Fruit fly (Drosophila melanogaster) whole organism, embryonic: Measurements from ENCODE around the gene Cand1.

Experiments
- Atf6 ChIP-seq: fragments of 200-800 bp; sonication (Bioruptor generic); IDR thresholded peaks from 2 replicates; pipeline ENCODE4 v1.3.6; 2022; ENCODE audit warnings: missing biosample characterization, missing genetic modification characterization
- BEAF-32 ChIP-seq: fragments of 200-800 bp; sonication (Bioruptor generic); optimal IDR thresholded peaks from 3 replicates; lab custom pipeline; 2017; ENCODE audit warnings: missing biosample characterization, missing genetic modification characterization, mild to moderate bottlenecking, moderate library complexity, missing genetic modification reagents
- Blimp-1 ChIP-seq: fragments of 200-800 bp; sonication (Bioruptor generic); optimal IDR thresholded peaks from 3 replicates; lab custom pipeline; 2018; ENCODE audit warnings: missing biosample characterization, missing genetic modification characterization, mild to moderate bottlenecking, moderate library complexity, missing genetic modification reagents
- CG10267 ChIP-seq: fragments of 200-800 bp; sonication (Bioruptor generic); optimal IDR thresholded peaks from 2 replicates; lab custom pipeline; 2018; ENCODE audit warnings: missing biosample characterization, mild to moderate bottlenecking, missing genetic modification characterization, moderate library complexity
- CG11456 ChIP-seq: fragments of 200-800 bp; sonication (Bioruptor generic); IDR thresholded peaks from 3 replicates; pipeline ENCODE4 v1.3.6; 2022; ENCODE audit warnings: missing biosample characterization, missing genetic modification characterization
- CG11723 ChIP-seq: fragments of 200-800 bp; sonication (Bioruptor generic); optimal IDR thresholded peaks from 2 replicates; lab custom pipeline; 2017; ENCODE audit warnings: missing biosample characterization, mild to moderate bottlenecking, missing genetic modification characterization
- CG12155 ChIP-seq: fragments of 200-800 bp; sonication (Bioruptor generic); optimal IDR thresholded peaks from 3 replicates; lab custom pipeline; 2016; ENCODE audit warnings: missing biosample characterization, missing genetic modification characterization
- CG12299 ChIP-seq: fragments of 200-800 bp; sonication (Bioruptor generic); optimal IDR thresholded peaks from 2 replicates; lab custom pipeline; 2018; ENCODE audit warnings: missing biosample characterization, mild to moderate bottlenecking, missing genetic modification characterization
- CG12942 ChIP-seq: fragments of 200-800 bp; sonication (Bioruptor generic); optimal IDR thresholded peaks from 3 replicates; lab custom pipeline; 2016; ENCODE audit warnings: missing biosample characterization, missing genetic modification characterization
- CG15601 ChIP-seq: fragments of 200-800 bp; sonication (Bioruptor generic); optimal IDR thresholded peaks from 3 replicates; lab custom pipeline; 2019; ENCODE audit warnings: missing biosample characterization, mild to moderate bottlenecking, missing genetic modification characterization, moderate library complexity
- CG17361 ChIP-seq: fragments of 200-800 bp; sonication (Bioruptor generic); IDR thresholded peaks from 3 replicates; pipeline ENCODE4 v1.3.6; 2022; ENCODE audit warnings: missing biosample characterization, missing genetic modification characterization
- CG17912 ChIP-seq: fragments of 200-800 bp; sonication (Bioruptor generic); optimal IDR thresholded peaks from 2 replicates; lab custom pipeline; 2018; ENCODE audit warnings: missing biosample characterization, mild to moderate bottlenecking, missing genetic modification characterization
- CG18599 ChIP-seq: fragments of 200-800 bp; sonication (Bioruptor generic); optimal IDR thresholded peaks from 3 replicates; lab custom pipeline; 2017; ENCODE audit warnings: missing biosample characterization, missing genetic modification characterization, mild to moderate bottlenecking, moderate library complexity, missing genetic modification reagents
- CG2116 ChIP-seq: fragments of 200-800 bp; sonication (Bioruptor generic); optimal IDR thresholded peaks from 3 replicates; lab custom pipeline; 2018; ENCODE audit warnings: missing biosample characterization, mild to moderate bottlenecking, missing genetic modification characterization
- CG2875 ChIP-seq: fragments of 200-800 bp; sonication (Bioruptor generic); optimal IDR thresholded peaks from 2 replicates; lab custom pipeline; 2017; ENCODE audit warnings: missing biosample characterization, mild to moderate bottlenecking, missing genetic modification characterization, missing genetic modification reagents
- CG30020 ChIP-seq: fragments of 200-800 bp; optimal IDR thresholded peaks from 2 replicates; lab custom pipeline; 2019; ENCODE audit warnings: missing biosample characterization, mild to moderate bottlenecking, missing genetic modification characterization, moderate library complexity
- CG31441 ChIP-seq: fragments of 200-800 bp; sonication (Bioruptor generic); IDR thresholded peaks from 2 replicates; pipeline ENCODE4 v1.3.6; 2022; ENCODE audit warnings: missing biosample characterization, missing genetic modification characterization
- CG32772 ChIP-seq: fragments of 200-800 bp; sonication (Bioruptor generic); IDR thresholded peaks from 2 replicates; pipeline ENCODE4 v1.3.6; 2022; ENCODE audit warnings: missing biosample characterization, missing genetic modification characterization
- CG3281 ChIP-seq: fragments of 200-800 bp; sonication (Bioruptor generic); optimal IDR thresholded peaks from 3 replicates; lab custom pipeline; 2017; ENCODE audit warnings: missing biosample characterization, mild to moderate bottlenecking, missing genetic modification characterization
- CG3838 ChIP-seq: fragments of 200-800 bp; sonication (Bioruptor generic); optimal IDR thresholded peaks from 3 replicates; lab custom pipeline; 2016; ENCODE audit warnings: missing biosample characterization, missing genetic modification characterization
- CG3847 ChIP-seq: fragments of 200-800 bp; sonication (Bioruptor generic); IDR thresholded peaks from 2 replicates; pipeline ENCODE4 v1.3.6; 2022; ENCODE audit warnings: missing biosample characterization, missing genetic modification characterization
- CG5245 ChIP-seq: fragments of 200-800 bp; sonication (Bioruptor generic); optimal IDR thresholded peaks from 3 replicates; lab custom pipeline; 2016; ENCODE audit warnings: missing biosample characterization, missing genetic modification characterization
- CG6689 ChIP-seq: fragments of 200-800 bp; sonication (Bioruptor generic); IDR thresholded peaks from 2 replicates; pipeline ENCODE4 v1.3.6; 2022; ENCODE audit warnings: missing biosample characterization, missing genetic modification characterization
- CG8924 ChIP-seq: fragments of 200-800 bp; optimal IDR thresholded peaks from 3 replicates; lab custom pipeline; 2019; ENCODE audit warnings: missing biosample characterization, mild to moderate bottlenecking, missing genetic modification characterization, moderate library complexity
- CG9437 ChIP-seq: fragments of 200-800 bp; sonication (Bioruptor generic); optimal IDR thresholded peaks from 2 replicates; lab custom pipeline; 2018; ENCODE audit warnings: missing biosample characterization, mild to moderate bottlenecking, missing genetic modification characterization
- CG9609 ChIP-seq: fragments of 200-800 bp; sonication (Bioruptor generic); optimal IDR thresholded peaks from 3 replicates; lab custom pipeline; 2016; ENCODE audit warnings: missing biosample characterization, missing genetic modification characterization
- Dp ChIP-seq: fragments of 200-800 bp; sonication (Bioruptor generic); optimal IDR thresholded peaks from 2 replicates; lab custom pipeline; 2018; ENCODE audit warnings: missing biosample characterization, mild to moderate bottlenecking, missing genetic modification characterization, moderate library complexity
- Drgx ChIP-seq: fragments of 200-800 bp; sonication (Bioruptor generic); IDR thresholded peaks from 2 replicates; pipeline ENCODE4 v1.3.6; 2022; ENCODE audit warnings: missing biosample characterization, missing genetic modification characterization
- Jarid2 ChIP-seq: fragments of 200-800 bp; sonication (Bioruptor generic); optimal IDR thresholded peaks from 3 replicates; lab custom pipeline; 2017; ENCODE audit warnings: mild to moderate bottlenecking, missing biosample characterization, missing genetic modification reagents, missing genetic modification characterization
- Nf-YC ChIP-seq: fragments of 200-800 bp; optimal IDR thresholded peaks from 3 replicates; lab custom pipeline; 2019; ENCODE audit warnings: missing biosample characterization, mild to moderate bottlenecking, missing genetic modification characterization, moderate library complexity
- NfI ChIP-seq: fragments of 200-800 bp; sonication (Bioruptor generic); optimal IDR thresholded peaks from 3 replicates; lab custom pipeline; 2018; ENCODE audit warnings: missing biosample characterization, mild to moderate bottlenecking, missing genetic modification characterization, moderate library complexity
- Ptx1 ChIP-seq: fragments of 200-800 bp; sonication (Bioruptor generic); IDR thresholded peaks from 2 replicates; pipeline ENCODE4 v1.3.6; 2022; ENCODE audit warnings: missing biosample characterization, missing genetic modification characterization
- cato ChIP-seq: fragments of 200-800 bp; sonication (Bioruptor generic); optimal IDR thresholded peaks from 2 replicates; lab custom pipeline; 2016; ENCODE audit warnings: missing biosample characterization, missing genetic modification characterization, borderline replicate concordance
- grau ChIP-seq: fragments of 200-800 bp; optimal IDR thresholded peaks from 3 replicates; lab custom pipeline; 2019; ENCODE audit warnings: missing biosample characterization, mild to moderate bottlenecking, missing genetic modification characterization, moderate library complexity
- insv ChIP-seq, 2 experiments: fragments of 200-800 bp; sonication (Bioruptor generic); optimal IDR thresholded peaks; 3 replicates each; lab custom pipeline; 2016 to 2018; ENCODE audit warnings: missing biosample characterization in 2 of 2, missing genetic modification characterization in 2 of 2
- lola ChIP-seq, 3 experiments: fragments of >200 bp in 2 of 3; fragments of 200-800 bp in 1 of 3; sonication (Bioruptor generic) in 1 of 3; optimal IDR thresholded peaks; 2 replicates each; lab custom pipeline; 2017 to 2019; ENCODE audit warnings: missing biosample characterization in 3 of 3, missing genetic modification characterization in 3 of 3, mild to moderate bottlenecking in 1 of 3, moderate library complexity in 1 of 3
- nerfin-1 ChIP-seq: fragments of 200-800 bp; sonication (Bioruptor generic); optimal IDR thresholded peaks from 3 replicates; lab custom pipeline; 2019; ENCODE audit warnings: missing biosample characterization, mild to moderate bottlenecking, missing genetic modification characterization, moderate library complexity
- nmo ChIP-seq: fragments of 200-800 bp; sonication (Bioruptor generic); optimal IDR thresholded peaks from 2 replicates; lab custom pipeline; 2018; ENCODE audit warnings: missing biosample characterization, mild to moderate bottlenecking, missing genetic modification characterization, moderate library complexity
- peb ChIP-seq: fragments of 200-800 bp; sonication (Bioruptor generic); IDR thresholded peaks from 2 replicates; pipeline ENCODE4 v1.3.6; 2022; ENCODE audit warnings: missing biosample characterization, missing genetic modification characterization
- prd ChIP-seq, 3 experiments: fragments of >200 bp in 2 of 3; fragments of 200-800 bp in 1 of 3; sonication (Bioruptor generic) in 1 of 3; optimal IDR thresholded peaks in 2 of 3; IDR thresholded peaks in 1 of 3; 2 replicates in 2 of 3; 3 replicates in 1 of 3; pipeline versions ENCODE4 v1.3.6 to Lab custom; 2017 to 2022; ENCODE audit warnings: missing biosample characterization in 1 of 3, missing genetic modification characterization in 1 of 3
- pzg ChIP-seq: fragments of 200-800 bp; sonication (Bioruptor generic); optimal IDR thresholded peaks from 3 replicates; lab custom pipeline; 2018; ENCODE audit warnings: missing biosample characterization, mild to moderate bottlenecking, missing genetic modification characterization, moderate library complexity
- rib ChIP-seq: fragments of 200-800 bp; sonication (Bioruptor generic); IDR thresholded peaks from 2 replicates; pipeline ENCODE4 v1.3.6; 2022; ENCODE audit warnings: missing biosample characterization, missing genetic modification characterization
- shn ChIP-seq: fragments of 200-800 bp; sonication (Bioruptor generic); optimal IDR thresholded peaks from 3 replicates; lab custom pipeline; 2016; ENCODE audit warnings: missing biosample characterization, missing genetic modification characterization
- sisA ChIP-seq: fragments of 200-800 bp; sonication (Bioruptor generic); IDR thresholded peaks from 2 replicates; pipeline ENCODE4 v1.3.6; 2022; ENCODE audit warnings: missing biosample characterization, missing genetic modification characterization
- tin ChIP-seq: fragments of 200-800 bp; sonication (Bioruptor generic); optimal IDR thresholded peaks from 3 replicates; lab custom pipeline; 2016; ENCODE audit warnings: missing biosample characterization, missing genetic modification characterization
- trem ChIP-seq: fragments of 200-800 bp; optimal IDR thresholded peaks from 3 replicates; lab custom pipeline; 2019; ENCODE audit warnings: missing biosample characterization, mild to moderate bottlenecking, missing genetic modification characterization, moderate library complexity
- tx ChIP-seq: fragments of 200-800 bp; sonication (Bioruptor generic); optimal IDR thresholded peaks from 2 replicates; lab custom pipeline; 2016; ENCODE audit warnings: missing biosample characterization, missing genetic modification characterization
- unc-4 ChIP-seq: fragments of 200-800 bp; sonication (Bioruptor generic); IDR thresholded peaks from 2 replicates; pipeline ENCODE4 v1.3.6; 2022; ENCODE audit warnings: missing biosample characterization, missing genetic modification characterization; ENCODE audit not compliant: partially characterized antibody
- vvl ChIP-seq: fragments of 200-800 bp; sonication (Bioruptor generic); IDR thresholded peaks from 2 replicates; pipeline ENCODE4 v1.3.6; 2022; ENCODE audit warnings: missing biosample characterization, missing genetic modification characterization

Gene Cand1

DNA sequence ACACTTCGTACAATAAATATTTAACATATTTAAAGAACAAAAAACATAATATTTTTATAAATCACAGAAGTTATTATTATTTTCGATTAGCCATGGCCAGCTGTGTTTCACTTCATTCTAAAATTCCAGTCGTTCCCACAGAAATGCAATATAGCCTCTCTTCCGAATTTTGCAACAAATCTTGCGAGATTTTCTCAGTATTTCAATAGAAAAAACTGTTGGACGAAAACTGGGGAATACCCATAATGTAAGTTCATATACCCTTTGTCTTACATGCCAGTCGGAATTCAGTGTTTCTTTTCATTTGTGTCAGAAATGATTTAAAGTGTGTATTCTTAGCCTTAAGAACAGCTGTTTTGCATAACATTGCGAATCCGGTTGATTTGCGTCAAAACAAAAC lies 6.0 kb downstream of the Cand1 start, which contains the start of the genes CtsL4 and ClpP (continued):
- TF ChIP-seq Nf-YC (peak; percentile 49), Drgx (GFP tag; lab: Robert Waterston, UW) (no peak), Dp (GFP tag; lab: Kevin White, UChicago) (peak; percentile 5), shn (GFP tag; lab: Kevin White, UChicago) (peak; percentile 35), Atf6 (GFP tag; lab: Robert Waterston, UW) (0 out of 2 replicates have a peak, but pooled peaks have one; percentile 35), CG17361 (peak; percentile 76; the same call in 2 of the 3 replicates), CG3847 (GFP tag; lab: Robert Waterston, UW) (peak; percentile 36; the same call in 1 of the 2 replicates), insv (GFP tag; optimal IDR thresholded peaks at IDR 0.05; lab: Kevin White, UChicago) (peak in 1 of 2 experiments; percentile 9), CG11456 (GFP tag; lab: Robert Waterston, UW) (peak; percentile 35; the same call in 1 of the 3 replicates), cato (GFP tag; lab: Kevin White, UChicago) (peak; percentile 14), CG3281 (GFP tag; lab: Kevin White, UChicago) (peak; percentile 4), CG31441 (GFP tag; lab: Robert Waterston, UW) (no peak), nmo (peak; percentile 64), CG12942 (GFP tag; lab: Kevin White, UChicago) (peak; percentile 1), CG8924 (tag; lab: Kevin White, UChicago) (peak; percentile 59), nerfin-1 (tag; lab: Kevin White, UChicago) (peak; percentile 56), NfI (GFP tag; lab: Kevin White, UChicago) (peak; percentile 18), prd (optimal IDR thresholded peaks at IDR 0.05; lab: Kevin White, UChicago) (no peak), prd (GFP tag; IDR thresholded peaks at IDR 0.05; lab: Robert Waterston, UW) (peak; percentile 67; the same call in 2 of the 3 replicates), CG6689 (GFP tag; lab: Robert Waterston, UW) (0 out of 2 replicates have a peak, but pooled peaks have one; percentile 21), lola (GFP tag; optimal IDR thresholded peaks at IDR 0.05; lab: Kevin White, UChicago) (peak in 1 of 3 experiments; percentile 43), CG11723 (GFP tag; lab: Kevin White, UChicago) (peak; percentile 99), CG30020 (tag; lab: Kevin White, UChicago) (peak; percentile 100), CG9437 (peak; percentile 36), tx (peak; percentile 13), CG12155 (GFP tag; lab: Kevin White, UChicago) (peak; percentile 32), CG15601 (tag; lab: Kevin White, UChicago) (peak; percentile 39), grau (tag; lab: Kevin White, UChicago) (peak; percentile 60), CG2116 (peak; percentile 65), rib (GFP tag; lab: Robert Waterston, UW) (peak; percentile 83), trem (tag; lab: Kevin White, UChicago) (peak; percentile 46), CG10267 (tag; lab: Kevin White, UChicago) (peak; percentile 32), CG2875 (GFP tag; lab: Kevin White, UChicago) (peak; percentile 20), CG5245 (GFP tag; lab: Kevin White, UChicago) (peak; percentile 5), unc-4 (GFP tag; lab: Robert Waterston, UW) (no peak), tin (GFP tag; lab: Kevin White, UChicago) (peak; percentile 46), CG32772 (no peak), Jarid2 (no peak), CG12299 (tag; lab: Kevin White, UChicago) (peak; percentile 39), peb (GFP tag; lab: Robert Waterston, UW) (no peak), vvl (GFP tag; lab: Robert Waterston, UW) (peak; percentile 74), sisA (GFP tag; lab: Robert Waterston, UW) (peak; percentile 32; the same call in 1 of the 2 replicates), CG9609 (GFP tag; lab: Kevin White, UChicago) (peak; percentile 30), Blimp-1 (GFP tag; lab: Kevin White, UChicago) (no peak), CG17912 (GFP tag; lab: Kevin White, UChicago) (peak; percentile 23), CG18599 (GFP tag; lab: Kevin White, UChicago) (no peak), pzg (GFP tag; lab: Kevin White, UChicago) (peak; percentile 72), Ptx1 (peak; percentile 60), BEAF-32 (GFP tag; lab: Kevin White, UChicago) (peak; percentile 31), CG3838 (GFP tag; lab: Kevin White, UChicago) (no peak)
